Worm (Caenorhabditis elegans): ENCODE data around the gene Y46G5A.14.
A peak's percentile ranks its signal among the peaks of the same experiment; 100 is the strongest.

Y46G5A.14 gene

ce11 chrII:12819979-12820378, 45.5 kb downstream of the Y46G5A.14 start:
- no peak for TF ChIP-seq Y53G8AR.9 (GFP tag; conservative IDR thresholded peaks at IDR 0.05)
- TF ChIP-seq snpc-4 (GFP tag; optimal IDR thresholded peaks at IDR 0.05): no peak
- no peak for TF ChIP-seq snpc-4 (tag; optimal IDR thresholded peaks at IDR 0.05)
- no peak for TF ChIP-seq F52B5.7 (tag; optimal IDR thresholded peaks at IDR 0.05)
- TF ChIP-seq mcd-1 (GFP tag; IDR thresholded peaks at IDR 0.05): no peak
- TF ChIP-seq madf-6 (GFP tag; IDR thresholded peaks at IDR 0.05): no peak
- TF ChIP-seq ztf-18 (tag; optimal IDR thresholded peaks at IDR 0.05): no peak
- no peak for TF ChIP-seq lir-1 (GFP tag; conservative IDR thresholded peaks at IDR 0.05)
- no peak for TF ChIP-seq ceh-58 (GFP tag; IDR thresholded peaks at IDR 0.05)
- TF ChIP-seq tbx-9 (tag; optimal IDR thresholded peaks at IDR 0.05; ENCODE audit: borderline replicate concordance): no peak
- no peak for TF ChIP-seq sea-2 (GFP tag; IDR thresholded peaks at IDR 0.05)
- TF ChIP-seq Y53F4B.3 (GFP tag; IDR thresholded peaks at IDR 0.05): no peak
- TF ChIP-seq hmg-20 (GFP tag; IDR thresholded peaks at IDR 0.05): no peak

- TF ChIP-seq xnd-1 (tag; optimal IDR thresholded peaks at IDR 0.05) (no peak), ets-4 (GFP tag; optimal IDR thresholded peaks at IDR 0.05) (no peak), pbrm-1 (GFP tag; IDR thresholded peaks at IDR 0.05) (no peak), B0261.1 (tag; optimal IDR thresholded peaks at IDR 0.05) (no peak), hrde-1 (tag; optimal IDR thresholded peaks at IDR 0.05; ENCODE audit: borderline replicate concordance) (no peak), nhr-80 (tag; optimal IDR thresholded peaks at IDR 0.05) (peak; percentile 41)
Observed at ce11 chrII:12823437-12823836, 48.9 kb downstream of the Y46G5A.14 start, which contains the start of gene Y46G5A.36. TSS of gene Y46G5A.36 (plus strand) at chrII:12823679.

DNA sequence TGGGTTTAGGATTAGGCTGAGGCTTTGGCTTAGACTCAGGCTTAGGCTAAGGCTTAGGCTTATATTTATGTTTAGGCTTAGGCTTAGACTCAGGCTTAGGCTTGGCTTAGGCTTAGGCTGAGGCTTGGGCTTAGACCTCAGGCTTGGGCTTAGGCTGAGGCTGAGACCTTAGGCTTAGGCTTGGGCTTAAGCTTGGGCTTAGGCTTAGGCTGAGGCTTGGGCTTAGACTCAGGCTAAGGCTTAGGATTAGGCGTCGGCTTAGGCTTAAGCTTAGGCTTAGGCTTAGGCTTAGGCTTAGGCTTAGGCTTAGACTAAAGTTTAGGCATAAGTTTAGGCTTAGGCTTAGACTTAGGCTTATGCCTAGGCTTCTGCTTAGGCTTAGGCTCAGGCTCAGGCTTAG, 50.0 kb downstream of the Y46G5A.14 start:
- no peak for TF ChIP-seq gei-17 (GFP tag; optimal IDR thresholded peaks at IDR 0.05)
- TF ChIP-seq lsy-27 (tag; optimal IDR thresholded peaks at IDR 0.05; ENCODE audit: borderline replicate concordance, insufficient read depth): no peak
- TF ChIP-seq egrh-3 (GFP tag; IDR thresholded peaks at IDR 0.05): 0 out of 2 replicates have a peak, but pooled peaks have one; percentile 6
